Fruit fly (Drosophila melanogaster) whole organism, embryonic: Measurements from ENCODE around the gene klar.

ENCODE experiments used
- CG11504 ChIP-seq: fragments of 200-800 bp; sonication (Bioruptor generic); optimal IDR thresholded peaks from 3 replicates; lab custom pipeline; 2019; ENCODE audit warnings: missing biosample characterization, mild to moderate bottlenecking, missing genetic modification characterization, moderate library complexity
- CG11695 ChIP-seq: fragments of 200-800 bp; sonication (Bioruptor generic); IDR thresholded peaks from 3 replicates; pipeline ENCODE4 v1.3.6; 2022; ENCODE audit warnings: missing biosample characterization, missing genetic modification characterization
- CG13296 ChIP-seq: fragments of 200-800 bp; sonication (Bioruptor generic); optimal IDR thresholded peaks from 3 replicates; lab custom pipeline; 2018; ENCODE audit warnings: missing biosample characterization, mild to moderate bottlenecking, missing genetic modification characterization
- CG15011 ChIP-seq: fragments of 200-800 bp; sonication (Bioruptor generic); optimal IDR thresholded peaks from 3 replicates; lab custom pipeline; 2018; ENCODE audit warnings: missing biosample characterization, mild to moderate bottlenecking, missing genetic modification characterization
- CG16779 ChIP-seq: fragments of 200-800 bp; sonication (Bioruptor generic); IDR thresholded peaks from 2 replicates; pipeline ENCODE4 v1.3.6; 2022; ENCODE audit warnings: missing biosample characterization, missing genetic modification characterization
- CG17328 ChIP-seq: fragments of 200-800 bp; sonication (Bioruptor generic); IDR thresholded peaks from 2 replicates; pipeline ENCODE4 v1.3.6; 2022; ENCODE audit warnings: missing biosample characterization, missing genetic modification characterization
- CG17385 ChIP-seq: fragments of 200-800 bp; sonication (Bioruptor generic); optimal IDR thresholded peaks from 3 replicates; lab custom pipeline; 2018; ENCODE audit warnings: missing biosample characterization, mild to moderate bottlenecking, missing genetic modification characterization
- CG17612 ChIP-seq: fragments of 200-800 bp; sonication (Bioruptor generic); IDR thresholded peaks from 2 replicates; pipeline ENCODE4 v1.3.6; 2022; ENCODE audit warnings: missing biosample characterization, missing genetic modification characterization
- CG1792 ChIP-seq: fragments of 200-800 bp; sonication (Bioruptor generic); optimal IDR thresholded peaks from 2 replicates; lab custom pipeline; 2016; ENCODE audit warnings: missing biosample characterization, missing genetic modification characterization
- CG18476 ChIP-seq: fragments of 200-800 bp; sonication (Bioruptor generic); optimal IDR thresholded peaks from 2 replicates; lab custom pipeline; 2016; ENCODE audit warnings: missing biosample characterization, mild to moderate bottlenecking, missing genetic modification characterization
- CG3407 ChIP-seq: fragments of 200-800 bp; sonication (Bioruptor generic); optimal IDR thresholded peaks from 2 replicates; lab custom pipeline; 2018; ENCODE audit warnings: missing biosample characterization, mild to moderate bottlenecking, missing genetic modification characterization
- CG34376 ChIP-seq: fragments of 200-800 bp; sonication (Bioruptor generic); optimal IDR thresholded peaks from 2 replicates; lab custom pipeline; 2018; ENCODE audit warnings: missing biosample characterization, mild to moderate bottlenecking, missing genetic modification characterization
- CG3838 ChIP-seq: fragments of 200-800 bp; sonication (Bioruptor generic); optimal IDR thresholded peaks from 3 replicates; lab custom pipeline; 2016; ENCODE audit warnings: missing biosample characterization, missing genetic modification characterization
- CG3995 ChIP-seq: fragments of 200-800 bp; sonication (Bioruptor generic); optimal IDR thresholded peaks from 3 replicates; lab custom pipeline; 2016; ENCODE audit warnings: missing biosample characterization, missing genetic modification characterization
- CG4328 ChIP-seq: fragments of 200-800 bp; sonication (Bioruptor generic); optimal IDR thresholded peaks from 3 replicates; lab custom pipeline; 2017; ENCODE audit warnings: missing biosample characterization, missing genetic modification reagents, missing genetic modification characterization
- CG4360 ChIP-seq: fragments of 200-800 bp; sonication (Bioruptor generic); IDR thresholded peaks from 2 replicates; pipeline ENCODE4 v1.3.6; 2022; ENCODE audit warnings: missing biosample characterization, missing genetic modification characterization
- CG6683 ChIP-seq: fragments of 200-800 bp; sonication (Bioruptor generic); optimal IDR thresholded peaks from 2 replicates; lab custom pipeline; 2017; ENCODE audit warnings: missing biosample characterization, mild to moderate bottlenecking, missing genetic modification characterization, missing genetic modification reagents
- CG8478 ChIP-seq: fragments of >200 bp; optimal IDR thresholded peaks from 2 replicates; lab custom pipeline; 2018
- CTCF ChIP-seq: fragments of 200-800 bp; sonication (Bioruptor generic); optimal IDR thresholded peaks from 2 replicates; lab custom pipeline; 2017; ENCODE audit warnings: missing biosample characterization, mild to moderate bottlenecking, missing genetic modification characterization, moderate library complexity
- Doc2 ChIP-seq: fragments of 200-800 bp; sonication (Bioruptor generic); IDR thresholded peaks from 2 replicates; pipeline ENCODE4 v1.3.6; 2022; ENCODE audit warnings: missing biosample characterization, missing genetic modification characterization
- Drgx ChIP-seq: fragments of 200-800 bp; sonication (Bioruptor generic); IDR thresholded peaks from 2 replicates; pipeline ENCODE4 v1.3.6; 2022; ENCODE audit warnings: missing biosample characterization, missing genetic modification characterization
- E2f1 ChIP-seq: fragments of 200-800 bp; sonication (Bioruptor generic); IDR thresholded peaks from 2 replicates; pipeline ENCODE4 v1.3.6; 2022; ENCODE audit warnings: missing biosample characterization, missing genetic modification characterization
- ERR ChIP-seq: fragments of 200-800 bp; sonication (Bioruptor generic); optimal IDR thresholded peaks from 2 replicates; lab custom pipeline; 2016; ENCODE audit warnings: missing biosample characterization, missing genetic modification characterization
- Ets97D ChIP-seq: fragments of 200-800 bp; sonication (Bioruptor generic); optimal IDR thresholded peaks from 3 replicates; lab custom pipeline; 2016; ENCODE audit warnings: missing biosample characterization, missing genetic modification characterization
- H2.0 ChIP-seq: fragments of 200-800 bp; sonication (Bioruptor generic); IDR thresholded peaks from 2 replicates; pipeline ENCODE4 v1.3.6; 2022; ENCODE audit warnings: missing biosample characterization, missing genetic modification characterization
- HHEX ChIP-seq: fragments of 200-800 bp; sonication (Bioruptor generic); optimal IDR thresholded peaks from 3 replicates; lab custom pipeline; 2017; ENCODE audit warnings: missing biosample characterization, mild to moderate bottlenecking, missing genetic modification characterization, missing genetic modification reagents
- Hand ChIP-seq: fragments of 200-800 bp; sonication (Bioruptor generic); optimal IDR thresholded peaks from 2 replicates; lab custom pipeline; 2017; ENCODE audit warnings: mild to moderate bottlenecking, missing biosample characterization, missing genetic modification reagents, missing genetic modification characterization
- HmgD ChIP-seq: fragments of 200-800 bp; sonication (Bioruptor generic); optimal IDR thresholded peaks from 3 replicates; lab custom pipeline; 2016; ENCODE audit warnings: missing biosample characterization, missing genetic modification characterization
- HmgZ ChIP-seq: fragments of 200-800 bp; sonication (Bioruptor generic); optimal IDR thresholded peaks from 2 replicates; lab custom pipeline; 2018; ENCODE audit warnings: missing biosample characterization, mild to moderate bottlenecking, missing genetic modification characterization
- Hr51 ChIP-seq, 2 experiments: fragments of 200-800 bp; sonication (Bioruptor generic); optimal IDR thresholded peaks; 2 replicates in 1 of 2; 3 replicates in 1 of 2; lab custom pipeline; 2016 to 2018; ENCODE audit warnings: missing biosample characterization in 2 of 2, missing genetic modification characterization in 2 of 2, mild to moderate bottlenecking in 1 of 2, moderate library complexity in 1 of 2
- MTF-1 ChIP-seq: fragments of 200-800 bp; sonication (Bioruptor generic); optimal IDR thresholded peaks from 2 replicates; lab custom pipeline; 2018; ENCODE audit warnings: missing biosample characterization, mild to moderate bottlenecking, missing genetic modification characterization, borderline replicate concordance
- Myb ChIP-seq: fragments of 200-800 bp; sonication (Bioruptor generic); optimal IDR thresholded peaks from 2 replicates; lab custom pipeline; 2016; ENCODE audit warnings: missing biosample characterization, missing genetic modification characterization
- Oaz ChIP-seq: fragments of 200-800 bp; sonication (Bioruptor generic); IDR thresholded peaks from 2 replicates; pipeline ENCODE4 v1.3.6; 2022; ENCODE audit warnings: missing biosample characterization, missing genetic modification characterization
- Side ChIP-seq: fragments of 200-800 bp; sonication (Bioruptor generic); optimal IDR thresholded peaks from 2 replicates; lab custom pipeline; 2016; ENCODE audit warnings: missing biosample characterization, missing genetic modification characterization
- Sry-δ ChIP-seq: fragments of 200-800 bp; sonication (Bioruptor generic); optimal IDR thresholded peaks from 2 replicates; lab custom pipeline; 2016; ENCODE audit warnings: missing biosample characterization, missing genetic modification characterization
- Ssrp ChIP-seq: fragments of 200-800 bp; sonication (Bioruptor generic); optimal IDR thresholded peaks from 2 replicates; lab custom pipeline; 2018; ENCODE audit warnings: missing biosample characterization, mild to moderate bottlenecking, missing genetic modification characterization, moderate library complexity
- ato ChIP-seq: fragments of 200-800 bp; sonication (Bioruptor generic); IDR thresholded peaks from 2 replicates; pipeline ENCODE4 v1.3.6; 2022; ENCODE audit warnings: missing biosample characterization, missing genetic modification characterization; ENCODE audit not compliant: partially characterized antibody
- bowl ChIP-seq: fragments of 200-800 bp; sonication (Bioruptor generic); IDR thresholded peaks from 2 replicates; pipeline ENCODE4 v1.3.6; 2022; ENCODE audit warnings: missing biosample characterization, missing genetic modification characterization
- cad ChIP-seq: fragments of >200 bp; optimal IDR thresholded peaks from 2 replicates; lab custom pipeline; 2017; ENCODE audit warnings: missing biosample characterization, missing genetic modification characterization
- crol ChIP-seq: fragments of 200-800 bp; sonication (Bioruptor generic); IDR thresholded peaks from 2 replicates; pipeline ENCODE4 v1.3.6; 2022; ENCODE audit warnings: missing biosample characterization, missing genetic modification characterization
- dimm ChIP-seq: fragments of 200-800 bp; sonication (Bioruptor generic); IDR thresholded peaks from 2 replicates; pipeline ENCODE4 v1.3.6; 2022; ENCODE audit warnings: missing biosample characterization, missing genetic modification characterization
- dm ChIP-seq: fragments of 200-800 bp; sonication (Bioruptor generic); optimal IDR thresholded peaks from 3 replicates; lab custom pipeline; 2016; ENCODE audit warnings: missing biosample characterization, missing genetic modification characterization
- gce ChIP-seq: fragments of 200-800 bp; sonication (Bioruptor generic); IDR thresholded peaks from 3 replicates; pipeline ENCODE4 v1.3.6; 2022; ENCODE audit warnings: missing biosample characterization, missing genetic modification characterization
- gfzf ChIP-seq: fragments of 200-800 bp; sonication (Bioruptor generic); optimal IDR thresholded peaks from 2 replicates; lab custom pipeline; 2016; ENCODE audit warnings: missing biosample characterization, mild to moderate bottlenecking, missing genetic modification characterization, moderate library complexity
- gsb ChIP-seq: fragments of 200-800 bp; sonication (Bioruptor generic); IDR thresholded peaks from 2 replicates; pipeline ENCODE4 v1.3.6; 2022; ENCODE audit warnings: missing biosample characterization, missing genetic modification characterization
- peb ChIP-seq: fragments of 200-800 bp; sonication (Bioruptor generic); IDR thresholded peaks from 2 replicates; pipeline ENCODE4 v1.3.6; 2022; ENCODE audit warnings: missing biosample characterization, missing genetic modification characterization
- row ChIP-seq: fragments of 200-800 bp; sonication (Bioruptor generic); IDR thresholded peaks from 3 replicates; pipeline ENCODE4 v1.3.6; 2022; ENCODE audit warnings: missing biosample characterization, missing genetic modification characterization
- sima ChIP-seq: fragments of 200-800 bp; sonication (Bioruptor generic); optimal IDR thresholded peaks from 2 replicates; lab custom pipeline; 2016; ENCODE audit warnings: missing biosample characterization, missing genetic modification characterization
- stc ChIP-seq: fragments of 200-800 bp; sonication (Bioruptor generic); IDR thresholded peaks from 2 replicates; pipeline ENCODE4 v1.3.6; 2022; ENCODE audit warnings: missing biosample characterization, missing genetic modification characterization
- ttk ChIP-seq: fragments of 200-800 bp; sonication (Bioruptor generic); IDR thresholded peaks from 2 replicates; pipeline ENCODE4 v2.1.2; 2022; ENCODE audit warnings: missing biosample characterization, missing genetic modification characterization
- unpg ChIP-seq: fragments of 200-800 bp; sonication (Bioruptor generic); optimal IDR thresholded peaks from 3 replicates; lab custom pipeline; 2018; ENCODE audit warnings: missing biosample characterization, mild to moderate bottlenecking, missing genetic modification characterization, moderate library complexity
- vnd ChIP-seq: fragments of 200-800 bp; sonication (Bioruptor generic); IDR thresholded peaks from 3 replicates; pipeline ENCODE4 v1.3.6; 2022; ENCODE audit warnings: missing biosample characterization, missing genetic modification characterization; ENCODE audit not compliant: partially characterized antibody
- z ChIP-seq: fragments of 200-800 bp; sonication (Bioruptor generic); IDR thresholded peaks from 3 replicates; pipeline ENCODE4 v1.3.6; 2022; ENCODE audit warnings: missing biosample characterization, missing genetic modification characterization

Gene klar

DNA sequence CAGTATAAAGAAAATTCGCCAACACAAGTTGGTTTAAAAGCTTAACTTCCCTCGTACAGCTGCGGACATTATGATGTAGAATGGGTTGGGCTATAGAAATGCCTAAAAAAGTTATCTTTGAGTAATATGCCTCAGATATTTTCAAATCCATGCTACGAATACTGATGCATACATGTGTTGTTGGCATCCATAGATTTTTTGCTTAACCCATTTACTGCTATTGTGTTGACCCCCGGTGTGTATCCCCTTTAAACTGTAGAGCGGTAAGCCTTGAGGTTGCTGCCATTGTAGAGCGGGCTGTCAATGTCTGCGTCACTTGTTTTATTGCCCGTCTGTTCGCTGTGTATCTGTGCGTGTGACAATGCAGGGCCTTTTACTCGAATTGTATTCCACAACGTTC, 12.5 kb upstream of the klar start (continued):
- TF ChIP-seq CG17385 (GFP tag; lab: Kevin White, UChicago) (peak; percentile 61), CG17328 (GFP tag; lab: Robert Waterston, UW) (peak; percentile 65), z (no peak), cad (GFP tag; lab: Kevin White, UChicago) (no peak), Side (GFP tag; lab: Kevin White, UChicago) (peak; percentile 62), E2f1 (GFP tag; lab: Robert Waterston, UW) (peak; percentile 52), HHEX (GFP tag; lab: Kevin White, UChicago) (peak; percentile 76), Hr51 (GFP tag; optimal IDR thresholded peaks at IDR 0.05; lab: Kevin White, UChicago) (peak; percentile 53 to 80), sima (GFP tag; lab: Kevin White, UChicago) (no peak), CG4328 (peak; percentile 2), ato (no peak), Ets97D (no peak), ttk (GFP tag; lab: Robert Waterston, UW) (peak; percentile 55; the same call in 1 of the 2 replicates), stc (GFP tag; lab: Robert Waterston, UW) (peak; percentile 76), CG3838 (no peak), dimm (peak; percentile 52), Drgx (peak; percentile 88), CG3407 (GFP tag; lab: Kevin White, UChicago) (peak; percentile 48), gfzf (GFP tag; lab: Kevin White, UChicago) (no peak), CG8478 (lab: Kevin White, UChicago) (no peak), CG16779 (GFP tag; lab: Robert Waterston, UW) (no peak), HmgD (GFP tag; lab: Kevin White, UChicago) (peak; percentile 45), ERR (GFP tag; lab: Kevin White, UChicago) (peak; percentile 67), Hand (GFP tag; lab: Kevin White, UChicago) (peak; percentile 64), Myb (GFP tag; lab: Kevin White, UChicago) (peak; percentile 60), gsb (GFP tag; lab: Robert Waterston, UW) (peak; percentile 67), H2.0 (GFP tag; lab: Robert Waterston, UW) (peak; percentile 74), CG34376 (GFP tag; lab: Kevin White, UChicago) (peak; percentile 26), Sry-δ (GFP tag; lab: Kevin White, UChicago) (peak; percentile 28), gce (peak; percentile 55; the same call in 1 of the 3 replicates), dm (GFP tag; lab: Kevin White, UChicago) (peak; percentile 39), CG11504 (tag; lab: Kevin White, UChicago) (peak; percentile 82), bowl (0 out of 2 replicates have a peak, but pooled peaks have one; percentile 25), row (GFP tag; lab: Robert Waterston, UW) (peak; percentile 82), CG4360 (GFP tag; lab: Robert Waterston, UW) (peak; percentile 50; the same call in 1 of the 2 replicates), CG17612 (GFP tag; lab: Robert Waterston, UW) (0 out of 2 replicates have a peak, but pooled peaks have one; percentile 4), CG18476 (peak; percentile 45), MTF-1 (GFP tag; lab: Kevin White, UChicago) (peak; percentile 49), CG13296 (GFP tag; lab: Kevin White, UChicago) (peak; percentile 69), unpg (peak; percentile 80), vnd (GFP tag; lab: Robert Waterston, UW) (no peak), HmgZ (tag; lab: Kevin White, UChicago) (peak; percentile 51), CG11695 (peak; percentile 85), CG3995 (GFP tag; lab: Kevin White, UChicago) (peak; percentile 14), CG1792 (peak; percentile 56), Oaz (GFP tag; lab: Robert Waterston, UW) (peak; percentile 67), Ssrp (tag; lab: Kevin White, UChicago) (peak; percentile 48), Doc2 (GFP tag; lab: Robert Waterston, UW) (no peak), crol (GFP tag; lab: Robert Waterston, UW) (no peak), CTCF (peak; percentile 18), CG6683 (GFP tag; lab: Kevin White, UChicago) (peak; percentile 42), peb (peak; percentile 55; the same call in 1 of the 2 replicates), CG15011 (peak; percentile 51)
